Worm (Caenorhabditis elegans) whole organism, L2 larva: ENCODE results near the gene cex-1.

Experiments used
- ZK546.5 ChIP-seq: sonication (generic microtip); optimal IDR thresholded peaks from 2 replicates; lab custom pipeline; 2017; ENCODE audit warnings: missing biosample characterization, missing genetic modification characterization
- aly-2 ChIP-seq: fragments of 150-350 bp; optimal IDR thresholded peaks from 2 replicates; lab custom pipeline; 2014; ENCODE audit warnings: missing biosample characterization, missing genetic modification characterization
- blmp-1 ChIP-seq: sonication (generic microtip); optimal IDR thresholded peaks from 2 replicates; lab custom pipeline; 2017; ENCODE audit warnings: missing genetic modification characterization, mild to moderate bottlenecking, missing compliant biosample characterization, antibody characterized with exemption, moderate library complexity; ENCODE audit not compliant: insufficient read depth
- ceh-82 ChIP-seq: fragments of 150-350 bp; optimal IDR thresholded peaks from 2 replicates; lab custom pipeline; 2014; ENCODE audit warnings: missing biosample characterization, missing genetic modification characterization
- elt-1 ChIP-seq: fragments of 150-350 bp; optimal IDR thresholded peaks from 2 replicates; lab custom pipeline; 2014; ENCODE audit warnings: missing biosample characterization, missing genetic modification characterization
- lsy-2 ChIP-seq, 2 experiments: fragments of 150-350 bp in 1 of 2; sonication (generic microtip) in 1 of 2; optimal IDR thresholded peaks; 2 replicates each; lab custom pipeline; 2014 to 2017; ENCODE audit warnings: missing biosample characterization in 2 of 2, missing genetic modification characterization in 2 of 2
- nhr-11 ChIP-seq: fragments of 150-350 bp; optimal IDR thresholded peaks from 2 replicates; lab custom pipeline; 2014; ENCODE audit warnings: missing biosample characterization, missing genetic modification characterization
- nhr-237 ChIP-seq: fragments of 150-350 bp; optimal IDR thresholded peaks from 2 replicates; lab custom pipeline; 2014; ENCODE audit warnings: missing biosample characterization, missing genetic modification characterization
- nhr-6 ChIP-seq: fragments of 150-350 bp; optimal IDR thresholded peaks from 2 replicates; lab custom pipeline; 2014; ENCODE audit warnings: missing biosample characterization, missing genetic modification characterization
- nhr-77 ChIP-seq: fragments of 150-350 bp; optimal IDR thresholded peaks from 2 replicates; lab custom pipeline; 2014; ENCODE audit warnings: missing biosample characterization, missing genetic modification characterization
- skn-1 ChIP-seq: sonication (generic microtip); optimal IDR thresholded peaks from 2 replicates; lab custom pipeline; 2017; ENCODE audit warnings: missing biosample characterization, missing genetic modification characterization
- snpc-4 ChIP-seq: fragments of 150-350 bp; optimal IDR thresholded peaks from 2 replicates; lab custom pipeline; 2014; ENCODE audit warnings: missing biosample characterization, missing genetic modification characterization
- unc-39 ChIP-seq: fragments of 150-350 bp; optimal IDR thresholded peaks from 2 replicates; lab custom pipeline; 2014; ENCODE audit warnings: missing biosample characterization, missing genetic modification characterization
- unc-62 ChIP-seq: fragments of 150-350 bp; optimal IDR thresholded peaks from 2 replicates; lab custom pipeline; 2014; ENCODE audit warnings: missing biosample characterization, missing genetic modification reagents, missing genetic modification characterization

DNA sequence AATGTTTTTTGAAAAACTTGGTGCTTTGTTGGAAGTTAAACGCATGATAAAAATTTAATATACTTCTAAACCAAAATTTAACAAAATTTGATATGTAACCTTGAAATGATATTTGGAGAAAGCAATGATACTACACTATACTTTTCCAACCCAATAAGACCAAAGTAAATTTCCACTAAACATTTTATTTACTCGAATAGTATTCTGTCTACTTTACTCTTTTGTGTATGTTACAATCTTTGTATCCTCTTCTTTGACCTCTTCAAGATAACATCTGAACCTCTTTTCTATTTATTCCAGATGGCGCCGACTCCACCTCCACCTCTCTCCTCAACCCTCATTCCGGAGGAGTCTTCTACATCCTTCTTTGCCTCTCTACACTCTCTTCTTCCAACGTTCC, 6.1 kb downstream of the cex-1 start, which contains the start of gene dhs-5:
- TF ChIP-seq skn-1 (tag; lab: Kevin White, UChicago) (no peak), ZK546.5 (tag; lab: Kevin White, UChicago) (no peak), blmp-1 (no peak), ceh-82 (no peak), nhr-11 (tag; lab: Kevin White, UChicago) (no peak), nhr-77 (tag; lab: Kevin White, UChicago) (no peak), snpc-4 (tag; lab: Kevin White, UChicago) (no peak), nhr-237 (no peak), unc-39 (tag; lab: Kevin White, UChicago) (no peak), unc-62 (GFP tag; lab: Kevin White, UChicago) (no peak), nhr-6 (tag; lab: Kevin White, UChicago) (no peak), elt-1 (tag; lab: Kevin White, UChicago) (no peak), lsy-2 (tag; optimal IDR thresholded peaks at IDR 0.05; lab: Kevin White, UChicago) (no peak), aly-2 (no peak)
